Worm (Caenorhabditis elegans): ENCODE data around the gene nhr-43.

- TF ChIP-seq ztf-11 (tag; optimal IDR thresholded peaks at IDR 0.05) (no peak), duxl-1 (tag; optimal IDR thresholded peaks at IDR 0.05; ENCODE audit: poor library complexity) (no peak)
Observed at ce11 chrIV:11930572-11930971, 31.2 kb downstream of the nhr-43 start, which contains the start of gene nhx-9.

Data from whole organism, L4 larva.